Fruit fly (Drosophila melanogaster) Kc167 (cell line): ENCODE measurements around the gene CG4115.

Experiments
- Myc ChIP-seq: fragments of >200 bp; optimal IDR thresholded peaks from 2 replicates; lab custom pipeline; 2017; ENCODE audit warnings: missing external identifiers
- Sin3A ChIP-seq: fragments of >200 bp; optimal IDR thresholded peaks from 2 replicates; lab custom pipeline; 2018; ENCODE audit warnings: missing external identifiers
- h ChIP-seq: fragments of >200 bp; optimal IDR thresholded peaks from 3 replicates; lab custom pipeline; 2018; ENCODE audit warnings: missing external identifiers
- ttk ChIP-seq: sonication (Bioruptor generic); optimal IDR thresholded peaks from 2 replicates; lab custom pipeline; 2017; ENCODE audit warnings: missing external identifiers

DNA sequence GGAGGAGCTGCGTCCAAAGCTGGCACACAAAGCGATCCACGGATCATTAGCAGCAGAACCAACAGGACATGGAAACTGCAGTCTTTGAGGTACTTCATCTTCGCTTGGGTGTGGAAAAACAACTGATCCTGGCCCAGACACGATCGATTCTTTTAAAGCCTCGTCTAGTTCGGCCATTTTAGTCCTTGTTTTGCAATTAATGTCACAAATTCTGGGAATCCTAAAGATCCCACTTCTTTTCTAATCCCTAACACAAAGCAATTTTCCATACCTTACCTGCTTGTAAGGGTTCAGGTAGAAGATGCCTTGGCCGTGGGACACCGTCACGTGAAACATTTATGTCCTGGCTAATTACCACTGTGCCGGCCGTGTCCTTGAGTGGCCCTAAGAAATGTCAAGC, 22.8 kb downstream of the CG4115 start, which contains the start of gene CG10035:
- TF ChIP-seq ttk (no peak), Myc (lab: Kevin White, UChicago) (no peak), Sin3A (lab: Kevin White, UChicago) (no peak), h (lab: Kevin White, UChicago) (no peak)
